Worm (Caenorhabditis elegans) whole organism, late embryonic: ENCODE data around the gene R107.2.

Experiments used
- K02D7.2 ChIP-seq: sonication (generic microtip); optimal IDR thresholded peaks from 2 replicates; lab custom pipeline; 2017; ENCODE audit warnings: mild to moderate bottlenecking, missing genetic modification characterization, missing compliant biosample characterization
- ceh-14 ChIP-seq: sonication (generic microtip); optimal IDR thresholded peaks from 2 replicates; lab custom pipeline; 2016; ENCODE audit warnings: missing genotype, missing genetic modification characterization, missing compliant biosample characterization
- ceh-19 ChIP-seq: fragments of 200-800 bp; sonication (Bioruptor generic); optimal IDR thresholded peaks from 2 replicates; lab custom pipeline; 2018; ENCODE audit warnings: mild to moderate bottlenecking, missing genetic modification characterization, missing compliant biosample characterization
- ceh-34 ChIP-seq: sonication (generic microtip); optimal IDR thresholded peaks from 2 replicates; lab custom pipeline; 2016; ENCODE audit warnings: mild to moderate bottlenecking, missing genetic modification characterization, missing compliant biosample characterization
- ceh-45 ChIP-seq: fragments of 200-800 bp; sonication (Bioruptor generic); IDR thresholded peaks from 2 replicates; pipeline ENCODE4 v1.3.6; 2022; ENCODE audit warnings: missing genetic modification reagents, missing genetic modification characterization, missing compliant biosample characterization
- ceh-6 ChIP-seq: fragments of 200-800 bp; sonication (Bioruptor generic); optimal IDR thresholded peaks from 2 replicates; lab custom pipeline; 2018; ENCODE audit warnings: mild to moderate bottlenecking, missing genetic modification characterization, missing compliant biosample characterization
- ceh-9 ChIP-seq: sonication (generic microtip); optimal IDR thresholded peaks from 2 replicates; lab custom pipeline; 2016; ENCODE audit warnings: mild to moderate bottlenecking, missing genetic modification characterization, inconsistent platforms, missing compliant biosample characterization
- elt-2 ChIP-seq: sonication (generic microtip); optimal IDR thresholded peaks from 2 replicates; lab custom pipeline; 2016; ENCODE audit warnings: missing genetic modification reagents, missing genetic modification characterization, missing compliant biosample characterization
- ets-4 ChIP-seq: sonication (generic microtip); optimal IDR thresholded peaks from 2 replicates; lab custom pipeline; 2016; ENCODE audit warnings: missing genetic modification characterization, missing compliant biosample characterization
- eyg-1 ChIP-seq: sonication (generic microtip); optimal IDR thresholded peaks from 2 replicates; lab custom pipeline; 2016; ENCODE audit warnings: missing genotype, missing genetic modification characterization, missing compliant biosample characterization
- fkh-6 ChIP-seq: sonication (generic microtip); optimal IDR thresholded peaks from 2 replicates; lab custom pipeline; 2016; ENCODE audit warnings: missing genetic modification characterization, missing compliant biosample characterization
- hlh-13 ChIP-seq: fragments of 200-800 bp; sonication (Bioruptor generic); optimal IDR thresholded peaks from 2 replicates; lab custom pipeline; 2018; ENCODE audit warnings: mild to moderate bottlenecking, missing genetic modification characterization, missing compliant biosample characterization
- nfya-1 ChIP-seq: sonication (generic microtip); optimal IDR thresholded peaks from 2 replicates; lab custom pipeline; 2017; ENCODE audit warnings: missing genetic modification characterization, mild to moderate bottlenecking, missing compliant biosample characterization, antibody characterized with exemption, moderate library complexity
- nhr-11 ChIP-seq: fragments of 150-350 bp; optimal IDR thresholded peaks from 2 replicates; lab custom pipeline; 2014; ENCODE audit warnings: missing biosample characterization, missing genetic modification characterization
- odd-2 ChIP-seq: sonication (generic microtip); optimal IDR thresholded peaks from 2 replicates; lab custom pipeline; 2017; ENCODE audit warnings: antibody characterized with exemption, mild to moderate bottlenecking, missing genetic modification characterization, missing compliant biosample characterization
- pat-9 ChIP-seq: fragments of 200-800 bp; sonication (Bioruptor generic); optimal IDR thresholded peaks from 2 replicates; lab custom pipeline; 2018; ENCODE audit warnings: mild to moderate bottlenecking, missing genetic modification characterization, moderate library complexity, missing compliant biosample characterization
- pax-1 ChIP-seq: fragments of 150-350 bp; optimal IDR thresholded peaks from 2 replicates; lab custom pipeline; 2014; ENCODE audit warnings: missing biosample characterization, missing genetic modification characterization
- rnt-1 ChIP-seq: sonication (generic microtip); optimal IDR thresholded peaks from 2 replicates; lab custom pipeline; 2016; ENCODE audit warnings: missing genetic modification characterization, missing compliant biosample characterization
- unc-42 ChIP-seq: sonication (generic microtip); optimal IDR thresholded peaks from 2 replicates; lab custom pipeline; 2016; ENCODE audit warnings: missing genotype, missing genetic modification characterization, missing compliant biosample characterization
- unc-55 ChIP-seq: sonication (generic microtip); optimal IDR thresholded peaks from 2 replicates; lab custom pipeline; 2017; ENCODE audit warnings: missing biosample characterization, missing genetic modification reagents, missing genetic modification characterization

Gene R107.2

DNA sequence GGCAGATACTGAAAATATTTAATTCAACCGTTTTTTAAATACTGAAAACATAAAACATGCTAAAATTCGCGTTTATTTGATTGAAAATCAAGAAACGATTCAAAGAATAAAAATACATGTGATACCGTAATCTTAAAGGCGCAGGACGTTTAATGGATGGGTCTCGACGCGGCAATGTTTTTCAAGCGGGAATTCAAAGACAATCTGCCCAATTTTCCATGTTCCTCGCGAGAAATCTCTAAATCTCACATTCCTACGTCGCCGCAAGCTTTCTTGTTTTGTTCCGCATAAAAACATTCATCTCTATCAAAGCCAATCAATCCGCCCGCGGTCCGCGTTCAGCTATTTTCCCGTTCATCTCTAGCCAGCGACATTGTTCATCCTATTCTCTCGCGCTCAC lies 44.2 kb downstream of the R107.2 start:
- TF ChIP-seq ceh-45 (GFP tag; lab: Robert Waterston, UW) (no peak), ceh-9 (no peak)
- TF ChIP-seq, all 69 proteins: peak for 0

DNA sequence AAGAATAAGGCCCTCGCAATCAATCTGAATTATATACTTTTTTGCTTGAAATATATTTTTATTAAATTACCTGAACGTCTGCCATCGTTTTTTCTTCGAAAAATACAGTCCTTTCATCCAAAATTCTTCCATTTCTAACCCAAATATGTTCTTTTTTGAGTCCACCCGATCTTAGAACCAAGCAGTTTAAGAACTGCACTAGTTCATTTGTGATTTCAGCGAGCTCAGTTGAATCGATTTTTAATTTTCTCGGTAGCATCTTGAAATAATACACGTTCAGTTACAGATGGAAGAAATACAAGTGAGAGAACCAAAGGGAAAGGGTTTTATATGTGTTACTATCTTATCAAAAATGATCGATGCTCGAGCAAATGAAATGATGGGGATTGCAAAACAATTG lies 46.2 kb downstream of the R107.2 start, which contains the start of gene F59B2.3:
Gene F59B2.3 (minus strand): TSS at position 259 of the 400 bp plus-strand sequence.
- TF ChIP-seq ceh-6 (GFP tag; lab: Kevin White, UChicago), result no peak
- no peak for TF ChIP-seq eyg-1 (tag; lab: Kevin White, UChicago)
- TF ChIP-seq K02D7.2, result no peak
- no peak for TF ChIP-seq fkh-6 (tag; lab: Kevin White, UChicago)
- no peak for TF ChIP-seq hlh-13 (GFP tag; lab: Kevin White, UChicago)
- TF ChIP-seq ets-4, result no peak
- TF ChIP-seq unc-42 (tag; lab: Kevin White, UChicago), result no peak
- TF ChIP-seq nhr-11, result no peak
- no peak for TF ChIP-seq odd-2 (tag; lab: Kevin White, UChicago)
- TF ChIP-seq ceh-34 (tag; lab: Kevin White, UChicago), result no peak
- TF ChIP-seq, all 69 proteins: peak for 0

DNA sequence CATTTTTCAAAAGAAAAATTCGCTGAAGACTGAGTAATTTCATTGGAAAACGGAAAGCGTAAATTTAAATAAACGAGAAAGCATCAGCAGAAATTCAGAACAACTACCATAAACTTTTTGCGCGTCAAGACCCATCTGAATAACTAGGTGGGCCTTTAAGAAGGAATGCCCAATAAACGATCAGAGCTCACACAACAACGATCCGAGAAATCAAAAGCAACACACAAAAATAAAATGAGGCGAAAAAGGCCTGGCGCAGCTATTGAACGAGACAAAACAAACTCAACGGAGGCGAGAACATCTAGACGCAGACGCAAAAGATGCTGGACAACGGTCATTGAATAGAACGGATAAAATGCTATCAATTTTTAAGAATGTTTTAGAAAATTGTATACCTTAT lies 46.9 kb downstream of the R107.2 start:
- TF ChIP-seq unc-55 (GFP tag; lab: Kevin White, UChicago) (no peak), nfya-1 (tag; lab: Kevin White, UChicago) (no peak), ceh-6 (GFP tag; lab: Kevin White, UChicago) (no peak), ceh-14 (tag; lab: Kevin White, UChicago) (no peak), unc-42 (tag; lab: Kevin White, UChicago) (no peak), pax-1 (tag; lab: Kevin White, UChicago) (no peak)

DNA sequence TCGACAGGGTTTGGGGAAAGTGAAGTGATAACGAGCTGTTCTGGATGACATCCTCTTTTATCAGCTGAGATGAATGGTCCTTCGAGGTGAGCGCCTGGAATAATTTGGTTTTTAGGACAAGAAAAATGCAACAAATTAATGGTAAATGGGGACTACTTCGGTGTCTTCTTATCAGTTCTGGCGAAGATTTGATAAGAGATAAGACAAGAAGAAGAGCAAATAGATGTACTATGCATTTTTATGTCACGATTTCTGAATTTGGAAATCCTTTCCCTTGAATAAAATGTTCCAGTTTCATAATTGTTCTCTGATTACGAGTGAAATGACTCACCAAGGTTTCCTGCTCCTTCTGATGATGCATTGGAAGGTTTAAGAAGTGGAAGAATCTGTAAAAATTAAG lies 47.9 kb downstream of the R107.2 start:
- peak; percentile 88 for TF ChIP-seq elt-2
- TF ChIP-seq ceh-19 (GFP tag; lab: Kevin White, UChicago), result no peak

DNA sequence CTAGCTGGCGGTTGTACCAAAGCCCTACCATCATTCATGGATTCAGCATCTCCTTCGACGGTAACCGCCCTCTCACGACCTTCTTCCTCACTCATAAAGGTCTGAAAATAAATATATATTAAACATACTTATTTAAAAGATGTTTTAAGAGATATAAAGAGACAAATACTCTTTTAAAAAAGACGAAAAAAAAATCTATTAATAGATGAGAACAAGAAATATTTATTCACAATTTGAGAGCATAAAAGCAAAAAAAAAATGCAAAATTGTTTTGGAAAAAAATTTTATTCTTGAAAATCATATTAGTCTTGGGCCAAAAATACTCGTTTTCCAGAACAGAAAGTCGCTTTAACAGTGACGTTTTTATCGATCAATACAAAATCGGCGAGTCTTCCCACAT lies 49.1 kb downstream of the R107.2 start, which contains the start of gene skat-1:
Gene skat-1 (minus strand): TSS at position 101 of the 400 bp plus-strand sequence.
- TF ChIP-seq rnt-1 (tag; lab: Kevin White, UChicago) (no peak), pat-9 (no peak)
